Fruit fly (Drosophila melanogaster): Measurements from ENCODE around the gene hoe1.

Gene hoe1

DNA sequence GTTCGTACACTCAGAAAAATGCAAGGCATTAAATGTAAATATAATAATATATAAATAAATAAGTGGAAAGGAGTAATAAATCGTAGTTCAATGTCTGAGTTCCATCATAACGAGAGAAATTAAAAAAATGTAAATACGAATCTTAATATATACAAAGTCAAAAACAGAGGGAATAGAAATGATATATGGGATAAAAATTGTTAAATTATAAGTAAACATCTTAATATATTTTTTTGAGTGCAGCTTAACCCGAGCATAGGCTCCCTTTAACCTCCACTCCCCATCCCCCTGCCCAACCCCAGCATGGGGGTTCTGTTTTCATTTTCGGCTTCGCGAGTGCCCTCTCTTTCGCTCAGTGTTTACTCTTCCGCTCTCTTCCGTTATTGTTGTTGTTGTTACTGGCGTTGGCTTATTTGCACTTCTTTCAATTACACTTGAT lies 16.4 kb downstream of the hoe1 start (continued):
- TF ChIP-seq dac (GFP tag; optimal IDR thresholded peaks at IDR 0.05) (no peak), Sox15 (GFP tag; optimal IDR thresholded peaks at IDR 0.05) (peak; percentile 33), Smox (GFP tag; optimal IDR thresholded peaks at IDR 0.05) (no peak), CG10669 (GFP tag; optimal IDR thresholded peaks at IDR 0.05) (peak; percentile 30), fkh (GFP tag; optimal IDR thresholded peaks at IDR 0.05) (peak; percentile 66), CG6792 (GFP tag; optimal IDR thresholded peaks at IDR 0.05) (peak; percentile 52), ss (GFP tag; optimal IDR thresholded peaks at IDR 0.05) (peak; percentile 24 to 76), CG6854 (GFP tag; optimal IDR thresholded peaks at IDR 0.05) (no peak), Met (GFP tag; optimal IDR thresholded peaks at IDR 0.05) (peak; percentile 23), spab (GFP tag; optimal IDR thresholded peaks at IDR 0.05) (peak; percentile 50), CG3032 (tag; optimal IDR thresholded peaks at IDR 0.05) (peak; percentile 58), eg (GFP tag; IDR thresholded peaks at IDR 0.05) (no peak), Sox102F (GFP tag; optimal IDR thresholded peaks at IDR 0.05) (no peak), Eip75B (GFP tag; optimal IDR thresholded peaks at IDR 0.05) (no peak), CG10631 (GFP tag; optimal IDR thresholded peaks at IDR 0.05) (peak; percentile 40), pdm3 (GFP tag; optimal IDR thresholded peaks at IDR 0.05) (no peak), Lpt (GFP tag; optimal IDR thresholded peaks at IDR 0.05) (no peak), CG11762 (GFP tag; optimal IDR thresholded peaks at IDR 0.05; ENCODE audit: insufficient read depth) (peak; percentile 9), CG32006 (GFP tag; optimal IDR thresholded peaks at IDR 0.05) (peak; percentile 67), fd59A (GFP tag; optimal IDR thresholded peaks at IDR 0.05) (peak; percentile 19), OdsH (GFP tag; optimal IDR thresholded peaks at IDR 0.05) (peak; percentile 62), esn (GFP tag; optimal IDR thresholded peaks at IDR 0.05) (peak; percentile 48), CG3919 (GFP tag; optimal IDR thresholded peaks at IDR 0.05) (peak; percentile 50)

DNA sequence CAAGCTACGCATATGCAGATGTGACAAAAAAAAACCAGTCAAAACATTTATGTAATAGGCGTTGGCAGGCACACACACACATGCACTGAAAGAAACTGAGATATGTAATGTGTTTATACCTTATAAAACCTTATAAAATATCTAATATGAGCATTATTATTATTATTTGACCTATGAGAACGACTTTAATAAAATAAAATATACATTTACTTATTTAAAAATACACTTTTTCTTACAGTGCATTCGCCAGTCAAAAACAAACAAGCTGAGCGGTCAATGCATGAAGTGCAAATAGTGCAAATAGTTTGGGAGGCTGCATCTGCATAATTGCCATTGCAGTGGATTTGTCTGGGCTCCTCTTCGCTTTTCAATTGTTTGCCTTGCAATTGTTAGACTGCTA lies 24.2 kb downstream of the hoe1 start:
- TF ChIP-seq pdm3 (GFP tag; optimal IDR thresholded peaks at IDR 0.05) (peak; percentile 46), OdsH (GFP tag; optimal IDR thresholded peaks at IDR 0.05) (peak; percentile 60), Eip78C (GFP tag) (peak; percentile 89), CG11294 (GFP tag; IDR thresholded peaks at IDR 0.05) (peak; percentile 66), net (GFP tag; optimal IDR thresholded peaks at IDR 0.05) (peak; percentile 74), fd59A (GFP tag; optimal IDR thresholded peaks at IDR 0.05) (no peak), fkh (GFP tag; optimal IDR thresholded peaks at IDR 0.05) (peak; percentile 36), Hr39 (GFP tag; optimal IDR thresholded peaks at IDR 0.05) (no peak), salr (GFP tag; optimal IDR thresholded peaks at IDR 0.05) (peak in 1 of 2 experiments; percentile 43), fd85E (GFP tag; optimal IDR thresholded peaks at IDR 0.05) (no peak), ss (GFP tag; optimal IDR thresholded peaks at IDR 0.05) (no peak), CG34406 (GFP tag; optimal IDR thresholded peaks at IDR 0.05) (peak; percentile 30), achi (GFP tag; optimal IDR thresholded peaks at IDR 0.05) (peak; percentile 51), lz (GFP tag; optimal IDR thresholded peaks at IDR 0.05) (no peak), CG10631 (GFP tag; optimal IDR thresholded peaks at IDR 0.05) (peak; percentile 43), CG8632 (GFP tag; optimal IDR thresholded peaks at IDR 0.05) (peak; percentile 20), CG6792 (GFP tag; optimal IDR thresholded peaks at IDR 0.05) (peak; percentile 20), CG10669 (GFP tag; optimal IDR thresholded peaks at IDR 0.05) (peak; percentile 8), CG31627 (GFP tag; optimal IDR thresholded peaks at IDR 0.05) (no peak), Blimp-1 (GFP tag; optimal IDR thresholded peaks at IDR 0.05) (no peak), CG7368 (GFP tag; optimal IDR thresholded peaks at IDR 0.05) (peak; percentile 38), CG8119 (GFP tag; IDR thresholded peaks at IDR 0.05) (peak; percentile 87), Sox15 (GFP tag; optimal IDR thresholded peaks at IDR 0.05) (peak; percentile 20), CG32006 (GFP tag; optimal IDR thresholded peaks at IDR 0.05) (peak; percentile 65), CG3919 (GFP tag; optimal IDR thresholded peaks at IDR 0.05) (peak; percentile 49), CG9139 (GFP tag; optimal IDR thresholded peaks at IDR 0.05) (no peak), CG6163 (GFP tag; IDR thresholded peaks at IDR 0.05) (peak; percentile 75; the same call in 2 of the 3 replicates), Lpt (GFP tag; optimal IDR thresholded peaks at IDR 0.05) (peak; percentile 20), eg (GFP tag; IDR thresholded peaks at IDR 0.05) (peak; percentile 91), CG11762 (GFP tag; optimal IDR thresholded peaks at IDR 0.05; ENCODE audit: insufficient read depth) (peak; percentile 33), Hr4 (GFP tag; optimal IDR thresholded peaks at IDR 0.05) (peak; percentile 76), Gug (GFP tag; IDR thresholded peaks at IDR 0.05) (peak; percentile 65; the same call in 1 of the 2 replicates), CG16779 (tag; optimal IDR thresholded peaks at IDR 0.05) (peak; percentile 17), Smox (GFP tag; optimal IDR thresholded peaks at IDR 0.05) (peak; percentile 11), svp (GFP tag) (peak; percentile 59), CG6276 (GFP tag; optimal IDR thresholded peaks at IDR 0.05) (peak; percentile 86), dac (GFP tag; optimal IDR thresholded peaks at IDR 0.05) (peak; percentile 17), cyc (GFP tag; optimal IDR thresholded peaks at IDR 0.05) (peak; percentile 10), CG15336 (GFP tag; IDR thresholded peaks at IDR 0.05) (peak; percentile 92), vri (GFP tag; optimal IDR thresholded peaks at IDR 0.05) (no peak), CG4318 (GFP tag; optimal IDR thresholded peaks at IDR 0.05) (peak; percentile 24)
